Fruit fly (Drosophila melanogaster): ENCODE results near the gene CG33257.

CG33257 gene

dm6 chr3L:16329495-16329894 is 16.6 kb upstream of the CG33257 start, which contains the start of gene CG33061:
Gene CG33061 (plus strand): TSS chr3L:16329795.
- TF ChIP-seq CTCF (optimal IDR thresholded peaks at IDR 0.05) = no peak
- TF ChIP-seq CG8478 (optimal IDR thresholded peaks at IDR 0.05) = no peak

DNA sequence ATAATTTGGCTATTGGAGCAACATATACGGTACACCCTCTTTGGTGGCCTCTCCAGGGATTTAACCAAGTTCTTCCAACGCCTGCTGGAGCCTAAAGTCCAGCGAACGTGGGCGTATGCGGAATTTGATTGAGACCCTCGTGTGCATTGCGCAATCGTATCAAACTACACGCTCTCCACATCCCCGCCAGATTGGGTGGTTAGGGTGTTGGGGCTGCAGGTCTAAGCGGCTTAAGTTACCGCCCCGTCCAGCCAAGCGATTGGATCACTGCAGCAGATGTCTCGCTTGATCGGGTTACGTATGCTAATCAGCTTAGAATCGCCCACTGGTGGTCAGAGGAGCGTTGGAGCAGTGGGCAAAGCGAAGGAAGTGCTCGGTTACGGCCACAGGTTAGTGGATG is 15.4 kb upstream of the CG33257 start, which contains the start of gene CG33060:
Gene CG33060 (plus strand): TSS at position 301 of the 400 bp plus-strand sequence.
- TF ChIP-seq CTCF (optimal IDR thresholded peaks at IDR 0.05) (no peak), CG8478 (optimal IDR thresholded peaks at IDR 0.05) (no peak)

DNA sequence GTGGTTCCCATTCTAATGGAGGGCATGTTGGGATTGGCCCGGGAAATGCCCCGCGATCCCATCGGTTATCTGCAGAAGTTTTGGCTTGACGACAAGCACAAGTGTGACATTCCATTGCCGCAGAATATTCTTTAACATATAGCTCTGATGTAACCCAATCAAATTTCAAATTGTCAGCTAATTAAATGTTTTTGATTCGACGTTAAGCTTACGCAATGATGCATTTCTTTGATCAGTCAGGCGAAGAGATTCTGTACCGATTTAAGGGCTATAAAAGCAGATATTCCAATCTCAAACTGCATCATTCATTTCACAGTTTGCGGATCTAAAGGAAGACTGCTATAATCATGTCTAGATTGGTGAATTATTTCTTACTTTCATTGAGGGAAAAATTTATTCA is 14.5 kb upstream of the CG33257 start, which contains the start of gene retinin:
Gene retinin (plus strand): TSS at position 301 of the 400 bp plus-strand sequence.
- TF ChIP-seq CTCF (optimal IDR thresholded peaks at IDR 0.05) = no peak
- no peak for TF ChIP-seq CG8478 (optimal IDR thresholded peaks at IDR 0.05)

dm6 chr3L:16333013-16333412 is 13.1 kb upstream of the CG33257 start, which contains the start of gene CG13056:
Gene CG13056 (plus strand): TSS chr3L:16333313.
- TF ChIP-seq CG8478 (optimal IDR thresholded peaks at IDR 0.05) = no peak
- TF ChIP-seq CTCF (optimal IDR thresholded peaks at IDR 0.05) = no peak

DNA sequence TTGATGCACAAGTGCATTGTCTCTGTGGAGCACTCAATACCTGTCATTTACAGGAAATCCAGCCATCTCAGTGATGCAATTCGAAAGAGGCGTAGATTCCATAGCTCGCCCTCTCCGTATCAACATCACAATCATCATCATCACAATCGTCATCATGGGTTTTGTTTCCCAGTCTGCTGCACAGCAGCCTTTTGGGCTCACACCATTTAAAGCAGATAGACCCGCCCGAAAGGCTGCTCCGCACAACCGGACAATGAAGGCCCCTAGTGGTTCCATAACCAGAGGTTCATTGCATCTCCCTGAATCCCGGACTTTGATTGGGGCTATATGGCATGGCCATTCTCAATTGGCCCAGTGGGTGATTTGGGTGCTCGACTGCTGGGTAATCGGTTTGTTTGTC is 11.2 kb upstream of the CG33257 start:
- TF ChIP-seq CG8478 (optimal IDR thresholded peaks at IDR 0.05) (no peak), CTCF (optimal IDR thresholded peaks at IDR 0.05) (no peak)

DNA sequence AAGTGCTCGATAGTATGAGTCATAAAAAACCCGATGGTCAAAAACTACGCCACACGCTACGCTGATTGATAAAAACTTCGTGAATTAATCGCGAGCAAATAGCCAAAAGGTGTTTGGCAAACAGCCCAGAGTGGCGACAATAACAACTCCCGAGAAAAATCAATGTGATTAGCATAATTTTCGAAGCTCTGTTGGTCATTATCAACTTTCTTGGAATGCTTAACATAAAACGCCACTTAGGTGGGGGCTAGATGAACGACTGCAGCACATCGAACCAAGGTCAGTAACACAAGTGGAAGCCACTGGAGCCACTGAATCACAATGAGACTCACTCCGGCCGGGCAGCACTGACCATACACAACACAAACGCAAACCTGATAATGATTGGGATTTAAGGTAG is 8.4 kb upstream of the CG33257 start:
- TF ChIP-seq CG8478 (optimal IDR thresholded peaks at IDR 0.05) = no peak
- TF ChIP-seq CTCF (optimal IDR thresholded peaks at IDR 0.05) = no peak

DNA sequence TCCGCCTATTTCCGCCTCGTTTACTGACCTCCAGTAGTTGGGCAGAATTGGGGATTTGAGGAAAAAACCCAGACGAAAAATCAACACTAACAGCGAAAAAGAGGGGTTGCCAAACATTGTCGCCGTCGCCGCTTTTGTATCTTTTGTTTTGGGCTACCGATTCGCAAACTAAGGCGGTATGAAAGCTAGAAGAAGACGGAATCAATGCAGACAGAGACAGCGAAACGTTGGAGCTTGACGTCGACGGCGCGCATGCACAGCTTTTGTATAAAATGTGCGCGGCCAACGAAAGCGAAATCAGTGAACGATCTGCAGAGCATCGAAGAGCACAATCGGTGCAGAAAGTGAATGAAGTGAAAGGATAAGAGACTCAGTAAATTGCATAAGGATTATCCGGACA is 7.4 kb upstream of the CG33257 start, which contains the start of gene CG4998:
Gene CG4998 (plus strand): TSS at position 301 of the 400 bp plus-strand sequence.
- TF ChIP-seq CTCF (optimal IDR thresholded peaks at IDR 0.05) (no peak), CG8478 (optimal IDR thresholded peaks at IDR 0.05) (no peak)

DNA sequence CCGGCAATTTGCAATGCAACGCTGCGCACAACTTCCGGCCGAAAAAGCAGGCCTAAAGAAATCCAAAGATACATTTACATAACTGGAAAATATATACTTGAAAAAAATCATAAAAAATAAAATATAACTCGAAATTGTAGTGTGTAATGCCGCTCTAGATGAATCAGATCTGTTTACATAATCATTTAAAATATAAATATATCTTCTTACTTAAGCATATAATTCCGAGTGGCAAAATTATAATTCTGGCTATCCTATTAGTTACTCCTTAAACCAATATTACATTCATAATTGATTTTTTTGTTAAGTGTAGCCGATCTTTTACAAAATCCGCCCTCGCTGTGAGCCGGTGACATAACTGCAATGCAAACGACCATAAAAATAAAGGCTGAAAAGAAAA is 6.7 kb upstream of the CG33257 start:
- no peak for TF ChIP-seq CTCF (optimal IDR thresholded peaks at IDR 0.05)
- no peak for TF ChIP-seq CG8478 (optimal IDR thresholded peaks at IDR 0.05)

dm6 chr3L:16339873-16340272 is 6.2 kb upstream of the CG33257 start:
- TF ChIP-seq CTCF (optimal IDR thresholded peaks at IDR 0.05) = no peak
- no peak for TF ChIP-seq CG8478 (optimal IDR thresholded peaks at IDR 0.05)

dm6 chr3L:16347914-16348313 is 1.8 kb downstream of the CG33257 start, which contains the start of gene mRpS34:
Gene mRpS34 (plus strand): TSS chr3L:16348074.
- TF ChIP-seq CTCF (optimal IDR thresholded peaks at IDR 0.05) = no peak
- no peak for TF ChIP-seq CG8478 (optimal IDR thresholded peaks at IDR 0.05)

DNA sequence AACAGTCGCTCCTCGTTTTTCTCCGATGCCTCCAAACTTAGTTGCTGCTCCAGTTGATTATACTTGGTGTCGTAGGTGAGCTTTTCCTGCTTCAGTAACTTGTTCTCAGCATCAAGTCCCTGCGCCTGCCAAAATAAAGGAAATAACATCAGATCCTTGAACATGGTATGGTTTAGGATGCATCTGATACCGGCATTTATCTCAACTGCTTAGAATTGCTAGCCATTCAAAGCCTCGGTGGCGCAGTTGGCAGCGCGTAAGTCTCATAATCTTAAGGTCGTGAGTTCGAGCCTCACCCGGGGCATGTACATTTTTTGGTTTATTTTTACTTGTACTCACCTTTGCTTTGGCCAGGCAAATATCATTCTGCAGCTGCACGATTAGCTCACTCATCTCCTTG is 3.6 kb downstream of the CG33257 start:
- TF ChIP-seq CTCF (optimal IDR thresholded peaks at IDR 0.05) (no peak), CG8478 (optimal IDR thresholded peaks at IDR 0.05) (no peak)

dm6 chr3L:16351770-16352429 is 5.8 kb downstream of the CG33257 start, which contains the start of the genes Golgin104 and Tcs3:
Gene Golgin104 (minus strand): TSS chr3L:16351951.
Gene Tcs3 (plus strand): TSS chr3L:16351991.
- TF ChIP-seq CG8478 (optimal IDR thresholded peaks at IDR 0.05) (no peak), CTCF (optimal IDR thresholded peaks at IDR 0.05) (no peak)

dm6 chr3L:16354197-16354596 is 8.1 kb downstream of the CG33257 start, which contains the start of gene Pdh:
Gene Pdh (minus strand): TSS chr3L:16354297.
- TF ChIP-seq CG8478 (optimal IDR thresholded peaks at IDR 0.05) = no peak
- TF ChIP-seq CTCF (optimal IDR thresholded peaks at IDR 0.05) = no peak

- TF ChIP-seq CG8478 (optimal IDR thresholded peaks at IDR 0.05) (no peak), CTCF (optimal IDR thresholded peaks at IDR 0.05) (no peak)
These were observed 10.1 kb downstream of the CG33257 start for dm6 chr3L:16356171-16356765.

DNA sequence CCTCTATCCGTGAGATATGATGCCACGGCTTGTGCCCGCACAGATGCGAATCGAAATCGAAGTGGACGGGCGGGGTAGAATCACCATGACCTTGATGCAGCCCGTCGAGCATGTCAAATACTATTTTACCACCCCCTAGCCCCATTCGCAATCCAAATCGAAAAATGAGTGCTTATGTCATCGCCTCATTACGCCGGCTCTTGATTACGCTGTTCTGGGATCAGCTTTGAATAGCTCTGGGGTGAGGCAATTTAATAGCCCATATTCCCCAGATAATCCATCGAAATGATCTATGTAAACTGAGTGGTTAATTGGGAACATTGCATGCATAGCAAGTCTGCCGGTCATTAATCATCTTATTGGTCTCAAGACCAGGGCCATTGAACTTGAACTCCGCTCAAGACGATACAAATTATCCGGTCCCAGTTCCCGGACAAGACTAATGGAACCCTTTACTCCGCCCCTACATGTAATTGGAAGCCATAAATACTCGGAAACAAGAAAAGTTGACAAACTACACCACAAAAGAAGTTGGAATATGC is 11.1 kb downstream of the CG33257 start:
- TF ChIP-seq CG8478 (optimal IDR thresholded peaks at IDR 0.05) (no peak), CTCF (optimal IDR thresholded peaks at IDR 0.05) (no peak)

DNA sequence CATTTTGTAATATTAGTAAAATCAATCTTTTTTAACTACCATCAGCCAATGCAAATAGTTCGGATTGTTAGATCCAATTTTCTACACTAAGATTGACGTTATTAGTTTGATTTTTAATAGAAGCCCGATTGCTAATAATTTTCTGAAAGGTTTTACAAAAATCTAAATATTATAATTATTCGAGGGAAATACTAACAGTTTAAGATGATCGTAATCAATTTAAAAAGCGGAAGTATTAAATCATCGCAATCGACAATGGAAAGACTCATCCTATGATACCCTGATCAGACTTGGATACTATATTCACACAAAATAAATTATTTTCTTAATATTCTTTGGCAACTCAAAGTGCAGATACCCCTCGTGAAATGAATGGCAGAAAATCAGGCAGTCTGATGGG is 11.7 kb downstream of the CG33257 start:
- TF ChIP-seq CG8478 (optimal IDR thresholded peaks at IDR 0.05) (no peak), CTCF (optimal IDR thresholded peaks at IDR 0.05) (no peak)

Measured in S2 (cell line).